Worm (Caenorhabditis elegans) whole organism, L4/young adult: ENCODE data around the gene C10C5.7.

Source experiments
- W03F9.2 ChIP-seq: fragments of 150-350 bp; optimal IDR thresholded peaks from 2 replicates; lab custom pipeline; 2014; ENCODE audit warnings: missing biosample characterization, missing genetic modification characterization
- dao-5 ChIP-seq: sonication (generic microtip); optimal IDR thresholded peaks from 2 replicates; lab custom pipeline; 2016; ENCODE audit warnings: missing genotype, missing genetic modification characterization, moderate library complexity, missing compliant biosample characterization

ce11 chrIV:9366411-9366810 is 18.5 kb upstream of the C10C5.7 start, which contains the start of gene pezo-1:
- TF ChIP-seq W03F9.2 (no peak), dao-5 (no peak)
